Worm (Caenorhabditis elegans): ENCODE measurements around the gene F49E12.12.

The F49E12.12 gene

DNA sequence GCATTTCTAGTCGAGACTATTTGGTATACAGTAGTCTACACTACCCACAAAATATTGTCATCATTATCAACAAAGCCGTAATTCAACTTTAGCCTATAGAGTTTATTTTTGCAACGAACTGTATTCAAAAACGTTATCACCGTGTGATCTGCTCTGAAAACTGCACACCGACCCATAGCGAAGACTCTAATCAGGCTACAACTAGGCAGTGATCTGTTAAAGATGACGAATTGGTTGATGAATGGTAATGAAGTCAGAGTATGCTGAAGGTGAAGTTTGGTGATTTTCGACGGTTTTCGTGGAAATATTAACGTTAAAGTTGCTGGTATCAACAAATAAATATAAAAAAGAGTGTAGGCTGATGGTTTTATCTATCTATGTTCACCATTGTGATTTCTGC is 5.6 kb downstream of the F49E12.12 start:
- TF ChIP-seq unc-62 (GFP tag; optimal IDR thresholded peaks at IDR 0.05) = no peak

DNA sequence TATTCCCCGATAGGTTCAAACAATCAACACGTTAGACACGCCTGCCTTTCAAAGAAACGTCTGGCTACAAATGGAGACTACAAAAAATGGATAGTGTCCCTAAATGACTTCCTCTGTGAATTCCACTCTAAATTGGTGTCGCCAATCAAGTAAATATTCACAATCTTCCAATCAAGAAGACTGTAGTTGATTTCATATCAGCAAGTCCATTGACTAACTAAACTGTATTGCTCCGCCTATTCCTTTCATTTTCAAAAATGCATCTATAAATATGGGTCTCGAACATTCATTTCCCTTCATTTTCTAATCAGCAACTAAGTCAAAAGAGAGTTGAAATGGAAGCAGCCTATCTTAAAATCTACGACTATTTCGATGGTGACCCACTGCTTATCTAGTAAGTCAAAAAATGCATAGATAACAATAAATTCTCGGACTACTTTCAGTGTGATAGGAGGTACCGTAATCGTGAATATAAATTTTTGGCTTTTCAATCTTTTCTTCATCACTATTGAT is 6.8 kb downstream of the F49E12.12 start, which contains the start of gene drd-1:
Gene drd-1, plus strand, starts transcription at position 51 of the 513 bp plus-strand sequence.
- no peak for TF ChIP-seq unc-62 (GFP tag; optimal IDR thresholded peaks at IDR 0.05)

DNA sequence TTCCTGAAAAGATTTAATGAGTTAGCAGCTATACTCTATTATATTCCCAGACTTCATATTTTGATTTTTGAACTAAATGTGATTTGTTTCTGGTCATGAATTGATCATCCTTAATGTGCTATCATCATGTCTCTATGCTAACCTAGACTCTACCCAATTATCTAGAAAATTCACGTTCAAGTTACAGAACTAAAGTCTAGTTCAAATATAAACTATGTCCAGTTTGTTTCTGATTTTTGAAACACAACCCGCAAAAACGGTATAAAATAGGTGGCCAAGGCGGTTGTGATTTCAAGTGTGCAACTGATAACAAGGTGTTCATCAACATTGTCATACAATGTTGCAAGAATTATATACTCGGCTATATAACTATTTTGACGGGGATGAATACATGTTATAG is 9.5 kb downstream of the F49E12.12 start, which contains the start of gene F49E12.10:
Gene F49E12.10, plus strand, starts transcription at position 301 of the 400 bp plus-strand sequence.
- TF ChIP-seq unc-62 (GFP tag; optimal IDR thresholded peaks at IDR 0.05) = no peak

DNA sequence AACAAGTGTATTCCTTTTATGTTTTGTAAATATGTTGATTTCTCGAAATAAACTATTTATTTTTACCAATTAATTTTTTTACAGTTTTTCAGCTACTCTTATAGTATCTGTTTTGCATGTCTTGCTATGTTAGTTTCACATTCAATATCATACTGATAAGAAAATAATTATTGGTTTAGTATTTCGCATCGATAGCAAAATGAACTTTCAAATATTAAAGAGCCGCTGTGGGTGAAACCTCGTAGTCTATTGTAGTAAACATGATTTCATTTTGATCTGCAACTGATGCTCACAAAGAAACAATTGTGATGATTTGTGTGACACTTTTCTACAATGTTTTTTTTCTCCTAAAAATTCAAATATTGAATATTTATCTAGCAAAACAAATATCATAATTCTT is 10.9 kb downstream of the F49E12.12 start:
- no peak for TF ChIP-seq unc-62 (GFP tag; optimal IDR thresholded peaks at IDR 0.05)

DNA sequence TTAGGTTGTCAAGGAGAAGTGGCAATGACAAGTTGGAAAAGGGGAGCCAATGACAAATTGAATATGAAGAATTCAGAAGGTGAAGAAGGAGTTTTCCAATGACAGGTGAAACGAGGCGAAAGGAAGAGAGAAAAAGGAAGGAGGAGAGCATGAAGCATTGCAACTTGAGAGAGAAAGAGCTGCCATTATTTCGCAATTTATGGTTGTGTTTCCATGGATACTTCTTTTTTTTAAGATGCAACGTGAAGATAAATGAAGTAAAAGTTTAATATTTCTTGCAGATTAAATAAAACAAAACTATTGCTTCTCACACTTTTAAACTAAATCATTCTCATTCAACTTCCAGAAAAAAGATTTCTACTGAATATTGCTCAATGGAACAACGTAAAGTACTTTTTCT is 12.9 kb downstream of the F49E12.12 start, which contains the start of gene F49E12.8:
Gene F49E12.8, minus strand, starts transcription at position 101 of the 400 bp plus-strand sequence.
- no peak for TF ChIP-seq unc-62 (GFP tag; optimal IDR thresholded peaks at IDR 0.05)

DNA sequence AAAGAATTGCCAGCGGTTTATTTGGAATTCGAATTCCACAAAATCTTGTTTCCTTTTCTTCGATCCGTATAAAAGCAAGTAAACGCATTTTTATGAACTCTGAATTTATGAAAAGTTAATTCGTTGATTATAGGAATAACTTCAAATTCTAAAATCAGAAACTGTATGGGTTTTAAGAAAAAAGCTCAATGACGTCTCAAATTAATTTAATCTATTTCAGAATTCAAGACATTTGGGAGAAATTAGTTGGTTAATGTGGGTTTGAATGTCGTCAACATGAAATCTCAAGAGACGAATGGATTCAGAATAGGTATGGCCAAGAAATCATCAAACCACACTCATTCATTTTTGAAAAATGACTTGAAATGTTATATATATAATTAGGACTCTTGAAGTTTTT is 14.7 kb downstream of the F49E12.12 start, which contains the start of gene F49E12.7:
Gene F49E12.7, minus strand, starts transcription at position 101 of the 400 bp plus-strand sequence.
- no peak for TF ChIP-seq unc-62 (GFP tag; optimal IDR thresholded peaks at IDR 0.05)

DNA sequence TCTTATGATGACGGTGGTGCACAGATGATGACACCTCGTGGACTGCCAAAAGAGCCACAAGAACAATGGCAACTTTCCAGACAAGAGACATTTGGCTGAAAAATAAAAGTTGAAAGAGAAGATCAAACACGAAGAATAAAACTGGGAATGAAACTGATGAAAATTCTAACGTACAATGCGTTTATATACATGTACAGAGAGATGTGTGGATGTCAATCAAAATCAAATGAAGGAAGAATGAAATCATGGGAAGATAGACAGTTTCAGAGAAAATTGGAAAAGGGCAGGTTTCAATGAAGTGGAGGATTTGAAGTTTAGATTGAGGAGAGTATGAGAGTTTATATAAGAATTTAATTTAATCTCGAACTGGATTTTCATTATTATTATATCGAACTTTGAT is 17.8 kb downstream of the F49E12.12 start, which contains the start of gene dod-23:
Gene dod-23, minus strand, starts transcription at position 101 of the 400 bp plus-strand sequence.
- no peak for TF ChIP-seq unc-62 (GFP tag; optimal IDR thresholded peaks at IDR 0.05)

DNA sequence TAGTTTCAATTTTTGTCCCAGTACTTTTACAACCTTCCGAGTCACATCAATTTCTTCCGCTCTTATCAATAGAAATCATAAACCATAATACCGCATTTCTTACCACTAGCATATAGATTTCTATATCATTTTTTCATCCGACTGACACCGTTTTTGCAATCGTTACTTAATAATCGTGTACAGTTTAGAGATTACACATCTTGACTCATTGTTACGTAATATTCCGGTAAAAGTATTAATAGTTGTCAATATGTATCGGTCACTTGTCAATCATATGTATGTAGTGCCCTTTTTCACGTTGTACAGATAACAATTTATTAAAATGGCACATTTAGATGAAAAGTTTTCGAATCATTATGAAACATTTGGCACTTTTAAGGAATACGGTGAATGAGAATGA is 18.7 kb downstream of the F49E12.12 start:
- no peak for TF ChIP-seq unc-62 (GFP tag; optimal IDR thresholded peaks at IDR 0.05)

DNA sequence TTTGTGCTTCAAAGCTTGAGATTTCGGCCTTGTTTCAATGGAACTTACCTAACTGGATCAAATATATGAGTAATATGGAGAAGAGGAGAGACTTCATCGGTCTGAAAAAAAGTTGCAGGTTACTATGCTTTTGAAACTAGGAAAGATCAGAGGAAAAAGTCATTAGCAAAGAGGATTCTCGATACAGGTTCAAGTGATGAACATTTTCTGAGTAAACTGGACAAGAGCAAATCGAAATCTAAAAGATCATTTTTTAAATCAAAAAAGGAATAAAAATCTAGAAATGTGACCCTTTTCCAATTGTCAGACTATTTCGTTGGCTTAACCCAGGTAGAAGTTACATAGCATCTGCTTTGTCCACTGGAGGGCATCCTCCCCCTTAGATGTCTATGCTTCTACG is 23.5 kb downstream of the F49E12.12 start, which contains the start of gene skpo-1:
Gene skpo-1, minus strand, starts transcription at position 101 of the 400 bp plus-strand sequence.
- TF ChIP-seq unc-62 (GFP tag; optimal IDR thresholded peaks at IDR 0.05) = no peak

DNA sequence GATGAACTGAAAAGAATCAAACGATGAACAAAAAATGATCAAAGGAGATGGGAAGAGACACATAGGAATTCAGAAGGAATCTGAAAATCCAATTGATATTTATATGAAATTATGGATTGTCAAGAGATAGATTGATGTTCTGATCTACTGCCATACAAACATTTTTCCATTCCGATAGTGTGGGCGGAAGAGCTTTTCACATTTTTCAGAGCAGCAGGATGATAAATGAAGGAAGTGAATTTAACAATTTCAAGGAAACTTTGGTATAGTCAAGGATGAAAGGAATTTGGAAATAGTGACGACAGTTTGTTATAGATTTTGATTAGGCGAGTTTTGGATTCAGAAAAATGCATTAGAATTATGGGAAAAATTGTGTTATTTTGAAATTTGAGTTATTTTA is 24.0 kb downstream of the F49E12.12 start, which contains the start of gene ubc-24:
Gene ubc-24, plus strand, starts transcription at position 301 of the 400 bp plus-strand sequence.
- no peak for TF ChIP-seq unc-62 (GFP tag; optimal IDR thresholded peaks at IDR 0.05)

DNA sequence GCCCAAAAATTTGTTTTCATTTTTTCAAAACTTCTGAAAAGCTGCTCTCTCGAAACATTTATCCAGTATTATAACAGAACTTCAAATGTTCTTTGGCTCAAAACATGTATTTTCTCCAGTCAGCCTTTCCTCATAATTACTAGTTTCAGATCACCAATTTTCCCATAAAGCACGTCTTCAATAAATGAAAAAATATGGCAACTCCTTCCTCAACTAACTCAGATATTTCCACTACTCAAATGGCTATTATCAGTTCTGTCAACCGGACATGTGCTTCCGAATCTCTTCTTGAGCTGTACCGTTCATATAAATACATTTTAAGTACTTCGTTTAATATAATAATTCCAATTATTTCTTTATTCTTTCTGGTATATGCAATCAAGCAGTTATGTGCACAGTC is 26.2 kb downstream of the F49E12.12 start, which contains the start of gene sra-13:
Gene sra-13, plus strand, starts transcription at position 195 of the 400 bp plus-strand sequence.
- TF ChIP-seq unc-62 (GFP tag; optimal IDR thresholded peaks at IDR 0.05) = no peak

DNA sequence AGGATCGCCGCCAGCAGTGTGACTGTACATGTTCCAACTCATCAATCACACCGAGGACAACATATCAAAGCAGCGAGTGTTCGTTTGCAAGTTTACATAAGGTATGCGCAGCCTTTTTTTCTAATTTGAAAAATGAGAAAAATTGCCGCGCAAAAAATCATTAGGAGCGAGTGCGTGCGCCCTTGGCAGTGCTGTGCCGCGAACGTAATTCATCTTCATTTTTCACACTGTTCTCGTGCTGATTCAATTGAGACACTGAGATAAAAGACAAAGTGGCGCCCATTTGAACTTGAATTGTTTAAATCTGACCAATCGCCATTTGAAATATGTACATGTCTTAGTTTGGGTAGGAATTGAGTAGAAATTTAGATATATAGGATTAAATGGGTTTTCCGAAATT is 28.2 kb downstream of the F49E12.12 start:
- no peak for TF ChIP-seq unc-62 (GFP tag; optimal IDR thresholded peaks at IDR 0.05)

DNA sequence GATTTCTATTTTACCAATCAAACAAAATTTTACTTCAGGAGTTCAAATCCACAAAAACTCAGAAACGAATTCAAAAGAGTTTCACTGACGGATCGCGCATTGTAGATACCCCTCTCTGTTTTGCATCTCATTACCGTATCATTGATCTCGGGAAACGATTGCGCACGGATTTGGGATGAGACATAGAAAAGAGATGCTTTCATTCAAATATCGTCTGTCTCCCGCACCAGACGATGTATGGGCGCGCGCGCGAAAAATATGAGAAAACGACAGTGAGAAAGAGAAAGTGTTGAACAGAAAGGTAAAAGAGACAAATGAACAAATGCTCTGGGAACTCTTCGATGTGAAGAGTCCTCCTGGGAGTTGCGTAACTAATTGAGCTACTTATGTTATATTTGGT is 29.7 kb downstream of the F49E12.12 start:
- no peak for TF ChIP-seq unc-62 (GFP tag; optimal IDR thresholded peaks at IDR 0.05)

DNA sequence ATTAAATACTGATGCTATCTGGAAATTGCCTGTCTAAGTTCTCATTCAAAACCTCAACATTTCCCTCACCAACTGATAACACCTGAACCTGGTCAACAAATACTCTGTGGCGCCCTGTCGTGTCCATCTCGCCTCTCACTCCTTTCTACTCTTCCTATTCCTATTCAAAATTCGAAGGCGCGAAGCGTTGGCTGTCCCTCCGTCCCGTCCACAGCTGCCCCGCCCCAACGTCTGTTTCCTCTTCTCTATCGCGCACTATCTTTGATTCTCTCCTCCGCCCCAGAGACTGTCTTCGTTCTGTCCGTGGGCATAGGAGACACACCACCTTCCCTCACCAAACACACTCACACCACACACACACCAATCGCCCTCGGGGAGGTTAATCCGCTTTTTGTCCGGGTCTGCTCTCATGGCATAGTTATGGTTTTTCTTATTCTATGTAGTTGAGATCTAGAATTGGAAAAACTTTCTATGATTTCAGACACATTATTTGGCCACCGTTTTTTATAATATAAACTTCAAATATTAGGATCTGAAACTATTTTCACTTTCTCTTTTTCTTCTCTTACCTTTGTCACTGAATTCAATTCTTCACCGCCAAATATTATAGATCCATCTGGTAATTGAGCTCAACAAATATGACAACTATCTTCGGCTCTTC is 30.9 kb downstream of the F49E12.12 start, which contains the start of gene efl-3:
Gene efl-3, plus strand, starts transcription at position 611 of the 661 bp plus-strand sequence.
- TF ChIP-seq unc-62 (GFP tag; optimal IDR thresholded peaks at IDR 0.05) = no peak

DNA sequence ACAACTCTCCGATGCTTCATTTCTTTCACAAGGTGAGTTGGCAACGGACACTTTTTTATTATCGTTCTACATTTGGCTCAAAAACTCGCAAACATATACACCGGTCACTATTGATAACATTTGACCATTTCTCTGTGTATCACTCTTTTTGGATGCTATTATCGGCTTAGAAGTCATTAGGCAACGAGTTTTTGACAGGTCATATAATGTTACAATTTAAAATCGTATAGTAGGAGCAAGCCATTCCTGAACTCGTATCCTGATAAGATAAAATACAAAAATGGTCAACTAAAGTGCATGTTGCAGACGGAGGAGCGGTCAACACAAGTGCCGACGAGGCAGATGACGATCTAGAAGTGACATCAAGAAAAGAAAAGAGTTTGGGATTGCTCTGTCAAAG is 31.6 kb downstream of the F49E12.12 start:
- TF ChIP-seq unc-62 (GFP tag; optimal IDR thresholded peaks at IDR 0.05) = no peak

DNA sequence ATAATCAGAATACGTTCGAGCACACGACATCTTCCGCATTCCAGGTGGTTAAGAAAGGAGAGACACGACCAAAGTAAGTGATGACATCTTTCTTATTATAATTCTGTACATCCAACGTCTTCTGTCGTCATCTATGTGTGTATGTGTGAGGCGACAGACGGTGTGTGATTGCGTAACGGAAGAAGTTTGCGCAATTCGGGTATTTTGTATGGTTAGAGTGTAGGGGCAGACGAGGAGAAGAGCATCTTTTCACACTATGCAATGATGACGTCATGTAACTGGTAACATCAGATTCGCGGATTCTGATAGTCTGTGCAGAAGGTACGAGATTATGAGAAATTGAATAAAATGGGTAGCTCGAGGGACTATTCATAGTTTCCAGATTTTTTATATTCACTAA is 33.7 kb downstream of the F49E12.12 start:
- TF ChIP-seq unc-62 (GFP tag; optimal IDR thresholded peaks at IDR 0.05) = no peak

All from whole organism, dauer.